Fruit fly (Drosophila melanogaster): Measurements from ENCODE around the gene CG5280.
A peak's percentile ranks its signal among the peaks of the same experiment; 100 is the strongest.

Gene CG5280

dm6 chr3L:8953962-8954647 lies 35.9 kb downstream of the CG5280 start, which contains the start of the genes CG43783 and orb2:
Gene CG43783 (minus strand): TSS chr3L:8954272.
Gene orb2 (minus strand): TSS chr3L:8954463.
- no peak for TF ChIP-seq CG17801 (GFP tag; optimal IDR thresholded peaks at IDR 0.05; ENCODE audit: partially characterized antibody)

dm6 chr3L:8953199-8953956 lies 36.6 kb downstream of the CG5280 start:
- TF ChIP-seq CG17801 (GFP tag; optimal IDR thresholded peaks at IDR 0.05; ENCODE audit: partially characterized antibody), result peak; percentile 55

- TF ChIP-seq CG17801 (GFP tag; optimal IDR thresholded peaks at IDR 0.05; ENCODE audit: partially characterized antibody), result no peak
Observed at dm6 chr3L:8952549-8953198, 37.4 kb downstream of the CG5280 start.

DNA sequence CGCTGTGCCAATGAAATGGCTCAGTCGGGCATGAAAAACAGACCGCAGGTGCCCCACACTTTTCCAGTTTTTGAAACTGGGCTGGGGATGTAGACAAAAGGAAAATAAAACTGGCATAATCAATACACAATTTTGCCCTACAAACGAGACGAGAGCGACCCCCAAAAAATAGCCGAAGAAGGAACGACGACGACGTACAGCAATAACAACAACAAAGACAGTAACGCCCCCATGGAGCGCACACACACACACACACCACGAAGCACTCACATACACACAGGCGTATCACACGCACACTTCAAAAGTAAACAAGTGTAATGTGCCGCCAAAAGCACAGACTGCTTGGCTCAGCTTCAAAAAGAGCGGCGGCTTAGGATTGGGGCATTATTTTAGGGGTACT lies 38.5 kb downstream of the CG5280 start:
- no peak for TF ChIP-seq CG17801 (GFP tag; optimal IDR thresholded peaks at IDR 0.05; ENCODE audit: partially characterized antibody)

- TF ChIP-seq CG17801 (GFP tag; optimal IDR thresholded peaks at IDR 0.05; ENCODE audit: partially characterized antibody), result no peak
Observed at dm6 chr3L:8950955-8951354, 39.1 kb downstream of the CG5280 start.

DNA sequence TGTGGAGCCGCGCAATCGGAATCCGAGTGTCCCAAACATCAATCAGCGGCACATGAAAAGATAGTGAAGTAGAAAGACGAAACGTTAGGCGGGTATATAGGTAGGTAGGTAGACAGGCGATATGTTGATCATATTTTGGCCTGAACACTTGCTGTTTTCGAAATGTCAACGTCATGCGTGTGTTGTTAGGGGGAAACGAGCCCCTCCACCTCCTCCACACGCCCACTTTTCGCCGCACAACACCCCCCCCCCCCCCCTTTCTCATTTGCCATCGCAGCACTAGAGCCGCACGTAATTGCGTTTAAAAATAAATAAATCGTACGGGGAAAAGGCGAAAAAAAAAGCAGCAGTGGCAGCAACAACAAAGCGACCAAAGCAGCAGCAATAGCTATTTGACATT lies 40.2 kb downstream of the CG5280 start:
- TF ChIP-seq CG17801 (GFP tag; optimal IDR thresholded peaks at IDR 0.05; ENCODE audit: partially characterized antibody), result no peak

DNA sequence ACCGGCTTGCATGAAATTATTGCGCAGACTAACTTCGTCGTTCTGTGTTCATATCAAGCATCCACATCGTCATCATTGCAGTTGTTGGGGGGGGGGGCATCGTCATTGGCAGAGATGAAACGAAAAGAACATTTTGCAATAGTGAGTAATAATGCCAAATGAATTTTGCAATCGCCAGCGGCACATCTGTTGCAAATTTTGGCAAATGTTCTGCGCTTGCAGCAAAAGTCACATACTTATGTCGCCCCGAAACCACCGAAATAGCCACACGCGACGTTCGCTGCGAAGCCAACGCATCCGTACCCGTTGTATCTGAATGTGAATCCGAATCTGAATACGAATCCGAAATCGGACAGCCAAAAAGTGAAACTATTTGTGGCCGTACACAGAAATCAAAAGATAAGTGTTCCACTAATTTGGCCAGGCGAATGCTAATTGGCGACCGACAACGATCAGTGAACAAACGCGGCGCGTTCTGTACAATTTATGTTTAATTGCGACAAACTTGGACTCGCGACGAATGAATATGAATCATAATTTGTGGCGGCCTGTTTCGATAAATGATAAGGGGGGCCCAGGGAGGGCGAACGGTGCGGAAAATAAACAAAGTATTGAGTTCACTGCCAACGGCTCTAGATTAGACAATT lies 42.1 kb downstream of the CG5280 start:
- no peak for TF ChIP-seq CG17801 (GFP tag; optimal IDR thresholded peaks at IDR 0.05; ENCODE audit: partially characterized antibody)

DNA sequence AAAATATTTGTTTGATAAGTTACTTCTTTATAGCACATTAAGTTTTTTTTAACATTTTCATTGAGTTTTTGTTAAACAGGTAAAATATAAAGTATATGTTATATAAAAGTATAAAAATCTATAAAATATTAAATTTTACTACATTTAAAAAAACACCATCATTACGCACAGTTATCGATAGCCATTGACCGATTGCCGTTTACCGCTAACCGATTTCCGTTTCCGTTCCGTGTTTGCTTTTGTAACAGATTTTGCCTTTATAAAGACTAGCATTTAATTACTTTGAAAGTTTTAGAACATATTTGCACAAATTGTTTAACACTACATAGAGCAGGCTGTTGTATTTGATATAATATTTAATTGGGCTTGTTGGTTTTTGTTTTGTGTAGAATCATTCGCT lies 50.4 kb downstream of the CG5280 start:
- no peak for TF ChIP-seq CG17801 (GFP tag; optimal IDR thresholded peaks at IDR 0.05; ENCODE audit: partially characterized antibody)
